Worm (Caenorhabditis elegans) whole organism, L1 larva: ENCODE measurements around the gene R10D12.6.

ENCODE experiments used
- C04F5.9 ChIP-seq: sonication (generic microtip); optimal IDR thresholded peaks from 2 replicates; lab custom pipeline; 2016; ENCODE audit warnings: missing genetic modification characterization, missing compliant biosample characterization
- C16A3.4 ChIP-seq: fragments of 150-350 bp; optimal IDR thresholded peaks from 2 replicates; lab custom pipeline; 2014; ENCODE audit warnings: missing biosample characterization, missing genetic modification characterization
- ama-1 ChIP-seq: fragments of 150-350 bp; optimal IDR thresholded peaks from 2 replicates; lab custom pipeline; 2014
- ceh-82 ChIP-seq, 3 experiments: fragments of 150-350 bp in 1 of 3; sonication (generic microtip) in 2 of 3; optimal IDR thresholded peaks; 2 replicates each; lab custom pipeline; 2014 to 2017; ENCODE audit warnings: missing biosample characterization in 3 of 3, missing genetic modification characterization in 3 of 3
- ces-1 ChIP-seq: fragments of 150-350 bp; optimal IDR thresholded peaks from 2 replicates; lab custom pipeline; 2014; ENCODE audit warnings: missing biosample characterization, missing genetic modification reagents, missing genetic modification characterization
- nhr-12 ChIP-seq: sonication (generic microtip); optimal IDR thresholded peaks from 2 replicates; lab custom pipeline; 2017; ENCODE audit warnings: missing biosample characterization, missing genetic modification characterization
- nhr-20 ChIP-seq: sonication (generic microtip); optimal IDR thresholded peaks from 2 replicates; lab custom pipeline; 2016; ENCODE audit warnings: mild to moderate bottlenecking, missing genetic modification characterization, missing compliant biosample characterization
- nhr-77 ChIP-seq: fragments of 150-350 bp; optimal IDR thresholded peaks from 2 replicates; lab custom pipeline; 2014; ENCODE audit warnings: missing biosample characterization, missing genetic modification characterization
- skn-1 ChIP-seq: fragments of 150-350 bp; optimal IDR thresholded peaks from 2 replicates; lab custom pipeline; 2014; ENCODE audit warnings: missing biosample characterization, missing genetic modification characterization
- tbx-2 ChIP-seq: sonication (generic microtip); optimal IDR thresholded peaks from 2 replicates; lab custom pipeline; 2016; ENCODE audit warnings: missing genetic modification characterization, missing compliant biosample characterization
- zip-4 ChIP-seq: fragments of 200-800 bp; sonication (Bioruptor generic); optimal IDR thresholded peaks from 2 replicates; lab custom pipeline; 2018; ENCODE audit warnings: mild to moderate bottlenecking, missing genetic modification characterization, moderate library complexity, missing compliant biosample characterization

- no peak for TF ChIP-seq C04F5.9 (tag; lab: Kevin White, UChicago)
- no peak for TF ChIP-seq ces-1 (GFP tag; lab: Kevin White, UChicago)
- TF ChIP-seq nhr-12 (tag; lab: Kevin White, UChicago), result no peak
- no peak for TF ChIP-seq nhr-77 (tag; lab: Kevin White, UChicago)
- TF ChIP-seq ceh-82 (tag; optimal IDR thresholded peaks at IDR 0.05; lab: Kevin White, UChicago), result no peak
- TF ChIP-seq skn-1 (tag; lab: Kevin White, UChicago), result no peak
- no peak for TF ChIP-seq ama-1 (lab: Kevin White, UChicago)
- TF ChIP-seq zip-4 (GFP tag; lab: Kevin White, UChicago), result no peak
- no peak for TF ChIP-seq nhr-20 (tag; lab: Kevin White, UChicago)
- no peak for TF ChIP-seq C16A3.4 (tag; lab: Kevin White, UChicago)
- no peak for TF ChIP-seq tbx-2 (tag; lab: Kevin White, UChicago)
These were observed 19.6 kb upstream of the R10D12.6 start, which contains the start of gene srxa-13 for ce11 chrV:13929503-13929902.
